Fruit fly (Drosophila melanogaster) whole organism, embryonic: ENCODE measurements around the gene sra.

Source experiments
- CG10274 ChIP-seq: fragments of 200-800 bp; sonication (Bioruptor generic); optimal IDR thresholded peaks from 3 replicates; lab custom pipeline; 2017; ENCODE audit warnings: missing biosample characterization, mild to moderate bottlenecking, missing genetic modification characterization
- CG11695 ChIP-seq: fragments of 200-800 bp; sonication (Bioruptor generic); IDR thresholded peaks from 3 replicates; pipeline ENCODE4 v1.3.6; 2022; ENCODE audit warnings: missing biosample characterization, missing genetic modification characterization
- CG12391 ChIP-seq: fragments of 200-800 bp; sonication (Bioruptor generic); optimal IDR thresholded peaks from 3 replicates; lab custom pipeline; 2018; ENCODE audit warnings: missing biosample characterization, mild to moderate bottlenecking, missing genetic modification characterization, moderate library complexity
- CG13894 ChIP-seq: fragments of 200-800 bp; sonication (Bioruptor generic); optimal IDR thresholded peaks from 3 replicates; lab custom pipeline; 2018; ENCODE audit warnings: missing biosample characterization, mild to moderate bottlenecking, missing genetic modification characterization, moderate library complexity
- CG16779 ChIP-seq: fragments of 200-800 bp; sonication (Bioruptor generic); IDR thresholded peaks from 2 replicates; pipeline ENCODE4 v1.3.6; 2022; ENCODE audit warnings: missing biosample characterization, missing genetic modification characterization
- CG16815 ChIP-seq: fragments of 200-800 bp; sonication (Bioruptor generic); optimal IDR thresholded peaks from 3 replicates; lab custom pipeline; 2017; ENCODE audit warnings: missing biosample characterization, mild to moderate bottlenecking, missing genetic modification characterization
- CG17829 ChIP-seq: fragments of 200-800 bp; optimal IDR thresholded peaks from 2 replicates; lab custom pipeline; 2019; ENCODE audit warnings: missing biosample characterization, mild to moderate bottlenecking, missing genetic modification characterization, moderate library complexity
- CG1792 ChIP-seq: fragments of 200-800 bp; sonication (Bioruptor generic); optimal IDR thresholded peaks from 2 replicates; lab custom pipeline; 2016; ENCODE audit warnings: missing biosample characterization, missing genetic modification characterization
- CG1832 ChIP-seq: fragments of 200-800 bp; sonication (Bioruptor generic); optimal IDR thresholded peaks from 2 replicates; lab custom pipeline; 2017; ENCODE audit warnings: missing biosample characterization, mild to moderate bottlenecking, missing genetic modification characterization, inconsistent platforms
- CG2875 ChIP-seq: fragments of 200-800 bp; sonication (Bioruptor generic); optimal IDR thresholded peaks from 2 replicates; lab custom pipeline; 2017; ENCODE audit warnings: missing biosample characterization, mild to moderate bottlenecking, missing genetic modification characterization, missing genetic modification reagents
- CG30020 ChIP-seq: fragments of 200-800 bp; optimal IDR thresholded peaks from 2 replicates; lab custom pipeline; 2019; ENCODE audit warnings: missing biosample characterization, mild to moderate bottlenecking, missing genetic modification characterization, moderate library complexity
- CG3065 ChIP-seq: fragments of 200-800 bp; sonication (Bioruptor generic); optimal IDR thresholded peaks from 2 replicates; lab custom pipeline; 2016; ENCODE audit warnings: missing biosample characterization, missing genetic modification characterization
- CG3407 ChIP-seq: fragments of 200-800 bp; sonication (Bioruptor generic); optimal IDR thresholded peaks from 2 replicates; lab custom pipeline; 2018; ENCODE audit warnings: missing biosample characterization, mild to moderate bottlenecking, missing genetic modification characterization
- CG3726 ChIP-seq: fragments of 200-800 bp; sonication (Bioruptor generic); IDR thresholded peaks from 3 replicates; pipeline ENCODE4, ENCODE4 v1.3.6; 2022; ENCODE audit warnings: missing biosample characterization, missing genetic modification characterization
- CG6272 ChIP-seq: fragments of 200-800 bp; sonication (Bioruptor generic); IDR thresholded peaks from 2 replicates; pipeline ENCODE4 v1.3.6; 2022; ENCODE audit warnings: missing biosample characterization, missing genetic modification characterization
- CG6689 ChIP-seq: fragments of 200-800 bp; sonication (Bioruptor generic); IDR thresholded peaks from 2 replicates; pipeline ENCODE4 v1.3.6; 2022; ENCODE audit warnings: missing biosample characterization, missing genetic modification characterization
- CG7745 ChIP-seq: fragments of 200-800 bp; sonication (Bioruptor generic); optimal IDR thresholded peaks from 2 replicates; lab custom pipeline; 2018; ENCODE audit warnings: missing biosample characterization, mild to moderate bottlenecking, missing genetic modification characterization, moderate library complexity
- CG8388 ChIP-seq: fragments of 200-800 bp; sonication (Bioruptor generic); optimal IDR thresholded peaks from 2 replicates; lab custom pipeline; 2019; ENCODE audit warnings: missing biosample characterization, mild to moderate bottlenecking, missing genetic modification characterization, moderate library complexity
- CG9437 ChIP-seq: fragments of 200-800 bp; sonication (Bioruptor generic); optimal IDR thresholded peaks from 2 replicates; lab custom pipeline; 2018; ENCODE audit warnings: missing biosample characterization, mild to moderate bottlenecking, missing genetic modification characterization
- CG9876 ChIP-seq: fragments of 200-800 bp; sonication (Bioruptor generic); optimal IDR thresholded peaks from 2 replicates; lab custom pipeline; 2016; ENCODE audit warnings: missing biosample characterization, missing genetic modification characterization
- Chrac-16 ChIP-seq: fragments of 200-800 bp; sonication (Bioruptor generic); optimal IDR thresholded peaks from 3 replicates; lab custom pipeline; 2016; ENCODE audit warnings: missing biosample characterization, missing genetic modification characterization
- Hand ChIP-seq: fragments of 200-800 bp; sonication (Bioruptor generic); optimal IDR thresholded peaks from 2 replicates; lab custom pipeline; 2017; ENCODE audit warnings: mild to moderate bottlenecking, missing biosample characterization, missing genetic modification reagents, missing genetic modification characterization
- NfI ChIP-seq: fragments of 200-800 bp; sonication (Bioruptor generic); optimal IDR thresholded peaks from 3 replicates; lab custom pipeline; 2018; ENCODE audit warnings: missing biosample characterization, mild to moderate bottlenecking, missing genetic modification characterization, moderate library complexity
- Opbp ChIP-seq: fragments of 200-800 bp; sonication (Bioruptor generic); IDR thresholded peaks from 3 replicates; pipeline ENCODE4 v1.3.6; 2022; ENCODE audit warnings: missing biosample characterization, missing genetic modification characterization; ENCODE audit not compliant: partially characterized antibody
- Rfx ChIP-seq: fragments of 200-800 bp; sonication (Bioruptor generic); IDR thresholded peaks from 2 replicates; pipeline ENCODE4 v1.3.6; 2022; ENCODE audit warnings: missing biosample characterization, missing genetic modification characterization
- bbx ChIP-seq: fragments of 200-800 bp; sonication (Bioruptor generic); IDR thresholded peaks from 2 replicates; pipeline ENCODE4 v1.3.6; 2022; ENCODE audit warnings: missing biosample characterization, missing genetic modification characterization; ENCODE audit not compliant: partially characterized antibody
- cg ChIP-seq: fragments of 200-800 bp; sonication (Bioruptor generic); optimal IDR thresholded peaks from 3 replicates; lab custom pipeline; 2019; ENCODE audit warnings: missing biosample characterization, mild to moderate bottlenecking, missing genetic modification characterization, moderate library complexity
- crc ChIP-seq: fragments of 200-800 bp; sonication (Bioruptor generic); optimal IDR thresholded peaks from 2 replicates; lab custom pipeline; 2016; ENCODE audit warnings: missing biosample characterization, missing genetic modification characterization
- dan ChIP-seq: fragments of 200-800 bp; sonication (Bioruptor generic); IDR thresholded peaks from 2 replicates; pipeline ENCODE4 v1.3.6; 2022; ENCODE audit warnings: missing biosample characterization, missing genetic modification characterization
- eyg ChIP-seq: fragments of 200-800 bp; sonication (Bioruptor generic); optimal IDR thresholded peaks from 3 replicates; lab custom pipeline; 2016; ENCODE audit warnings: missing biosample characterization, missing genetic modification characterization
- fd102C ChIP-seq: fragments of 200-800 bp; sonication (Bioruptor generic); optimal IDR thresholded peaks from 2 replicates; lab custom pipeline; 2018; ENCODE audit warnings: missing biosample characterization, mild to moderate bottlenecking, missing genetic modification characterization, moderate library complexity
- gcm ChIP-seq: fragments of 200-800 bp; sonication (Bioruptor generic); optimal IDR thresholded peaks from 2 replicates; lab custom pipeline; 2019; ENCODE audit warnings: missing biosample characterization, mild to moderate bottlenecking, missing genetic modification characterization, moderate library complexity
- gcm2 ChIP-seq: fragments of 200-800 bp; sonication (Bioruptor generic); optimal IDR thresholded peaks from 2 replicates; lab custom pipeline; 2016; ENCODE audit warnings: missing biosample characterization, missing genetic modification characterization
- grau ChIP-seq: fragments of 200-800 bp; optimal IDR thresholded peaks from 3 replicates; lab custom pipeline; 2019; ENCODE audit warnings: missing biosample characterization, mild to moderate bottlenecking, missing genetic modification characterization, moderate library complexity
- gt ChIP-seq: fragments of 200-800 bp; sonication (Bioruptor generic); IDR thresholded peaks from 2 replicates; pipeline ENCODE4 v1.3.6; 2022; ENCODE audit warnings: missing biosample characterization, missing genetic modification characterization
- klu ChIP-seq: fragments of 200-800 bp; sonication (Bioruptor generic); IDR thresholded peaks from 2 replicates; pipeline ENCODE4 v1.3.6; 2022; ENCODE audit warnings: missing biosample characterization, missing genetic modification characterization
- maf-S ChIP-seq: fragments of 200-800 bp; sonication (Bioruptor generic); optimal IDR thresholded peaks from 2 replicates; lab custom pipeline; 2016; ENCODE audit warnings: missing biosample characterization, missing genetic modification characterization
- mam ChIP-seq: fragments of 200-800 bp; sonication (Bioruptor generic); optimal IDR thresholded peaks from 3 replicates; lab custom pipeline; 2016; ENCODE audit warnings: missing biosample characterization, missing genetic modification characterization
- nerfin-1 ChIP-seq: fragments of 200-800 bp; sonication (Bioruptor generic); optimal IDR thresholded peaks from 3 replicates; lab custom pipeline; 2019; ENCODE audit warnings: missing biosample characterization, mild to moderate bottlenecking, missing genetic modification characterization, moderate library complexity
- org-1 ChIP-seq: fragments of 200-800 bp; sonication (Bioruptor generic); optimal IDR thresholded peaks from 2 replicates; lab custom pipeline; 2017; ENCODE audit warnings: missing biosample characterization, missing genetic modification characterization
- row ChIP-seq: fragments of 200-800 bp; sonication (Bioruptor generic); IDR thresholded peaks from 3 replicates; pipeline ENCODE4 v1.3.6; 2022; ENCODE audit warnings: missing biosample characterization, missing genetic modification characterization
- shn ChIP-seq: fragments of 200-800 bp; sonication (Bioruptor generic); optimal IDR thresholded peaks from 3 replicates; lab custom pipeline; 2016; ENCODE audit warnings: missing biosample characterization, missing genetic modification characterization
- sim ChIP-seq: fragments of 200-800 bp; sonication (Bioruptor generic); IDR thresholded peaks from 2 replicates; pipeline ENCODE4 v1.3.6; 2022; ENCODE audit warnings: missing biosample characterization, missing genetic modification characterization
- vfl ChIP-seq: fragments of 200-800 bp; sonication (Bioruptor generic); optimal IDR thresholded peaks from 2 replicates; lab custom pipeline; 2016; ENCODE audit warnings: missing biosample characterization, missing genetic modification characterization
- wdn ChIP-seq: fragments of 200-800 bp; sonication (Bioruptor generic); IDR thresholded peaks from 2 replicates; pipeline ENCODE4 v1.3.6; 2022; ENCODE audit warnings: missing biosample characterization, missing genetic modification characterization
- z ChIP-seq: fragments of 200-800 bp; sonication (Bioruptor generic); IDR thresholded peaks from 3 replicates; pipeline ENCODE4 v1.3.6; 2022; ENCODE audit warnings: missing biosample characterization, missing genetic modification characterization
- zen ChIP-seq: fragments of 200-800 bp; sonication (Bioruptor generic); optimal IDR thresholded peaks from 3 replicates; lab custom pipeline; 2018; ENCODE audit warnings: missing biosample characterization, mild to moderate bottlenecking, missing genetic modification characterization, moderate library complexity
- zf30C ChIP-seq: fragments of 200-800 bp; sonication (Bioruptor generic); optimal IDR thresholded peaks from 3 replicates; lab custom pipeline; 2018; ENCODE audit warnings: missing biosample characterization, mild to moderate bottlenecking, missing genetic modification characterization

The sra gene

DNA sequence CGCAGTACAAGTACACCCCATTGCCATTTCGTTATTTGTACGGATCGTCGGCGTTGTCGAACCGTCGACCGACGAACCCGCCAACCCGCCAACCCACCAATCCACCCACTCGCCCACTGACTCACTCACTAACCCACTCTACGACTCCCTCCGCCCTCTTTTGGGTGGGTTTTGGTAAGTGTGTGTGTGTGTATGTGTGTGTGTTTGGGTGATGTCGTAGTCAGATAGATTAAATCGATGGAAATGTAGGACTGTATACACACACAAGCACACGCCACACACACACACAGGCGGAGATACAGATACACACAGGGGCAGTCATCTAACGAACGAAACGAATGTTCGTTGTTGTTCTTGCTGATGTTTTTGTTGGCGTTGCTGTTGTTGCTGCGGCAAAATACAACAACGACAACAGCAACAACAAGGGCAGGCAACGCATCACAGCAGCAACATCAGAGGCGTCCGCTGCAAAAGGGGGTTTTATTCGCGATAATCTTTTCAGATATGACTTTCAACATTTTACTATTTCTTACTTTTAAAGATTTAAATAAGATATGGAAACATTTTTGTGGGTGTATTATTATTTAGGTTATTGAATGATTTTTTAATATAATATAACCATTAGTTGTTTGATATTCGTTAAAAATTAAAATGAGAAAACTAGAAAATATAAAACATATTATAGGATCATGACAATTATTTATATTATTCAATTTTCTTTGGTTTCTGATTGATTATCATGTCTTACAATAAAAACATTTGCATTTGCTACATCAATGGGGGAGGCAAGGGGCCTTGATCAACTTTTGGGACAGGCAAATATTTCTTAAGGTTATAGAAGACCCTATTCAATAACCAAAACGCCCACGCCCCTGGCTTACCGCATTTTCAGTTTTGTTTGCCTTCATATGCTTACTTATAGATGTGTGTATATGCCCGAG lies 34.8 kb downstream of the sra start (continued):
- TF ChIP-seq CG30020 (tag; lab: Kevin White, UChicago): peak; percentile 87
- TF ChIP-seq vfl (GFP tag; lab: Kevin White, UChicago): no peak
- TF ChIP-seq Chrac-16 (GFP tag; lab: Kevin White, UChicago): peak; percentile 79
- TF ChIP-seq CG1832: no peak
- no peak for TF ChIP-seq dan (GFP tag; lab: Robert Waterston, UW)
- peak; percentile 81 for TF ChIP-seq Hand
- no peak for TF ChIP-seq mam
- TF ChIP-seq cg (GFP tag; lab: Kevin White, UChicago): peak; percentile 99
- peak; percentile 88 for TF ChIP-seq CG2875 (GFP tag; lab: Kevin White, UChicago)
- TF ChIP-seq nerfin-1 (tag; lab: Kevin White, UChicago): peak; percentile 92
- TF ChIP-seq CG7745: no peak
- TF ChIP-seq shn (GFP tag; lab: Kevin White, UChicago): no peak
- TF ChIP-seq gcm2: peak; percentile 52
- peak; percentile 88 for TF ChIP-seq gcm (GFP tag; lab: Kevin White, UChicago)
- peak; percentile 91 for TF ChIP-seq CG16815
- peak; percentile 85 for TF ChIP-seq CG6689 (GFP tag; lab: Robert Waterston, UW)
- peak; percentile 54 for TF ChIP-seq gt
- peak; percentile 83 for TF ChIP-seq CG6272 (GFP tag; lab: Robert Waterston, UW)
- peak; percentile 85 for TF ChIP-seq CG3407
- TF ChIP-seq Opbp (GFP tag; lab: Robert Waterston, UW): no peak
- TF ChIP-seq CG9876 (GFP tag; lab: Kevin White, UChicago): peak; percentile 32
- TF ChIP-seq CG9437: peak; percentile 97
- peak; percentile 88 for TF ChIP-seq org-1 (GFP tag; lab: Kevin White, UChicago)
- TF ChIP-seq CG17829 (tag; lab: Kevin White, UChicago): peak; percentile 94
- peak; percentile 88 for TF ChIP-seq grau
- TF ChIP-seq CG11695 (GFP tag; lab: Robert Waterston, UW): peak; percentile 76
- TF ChIP-seq crc (GFP tag; lab: Kevin White, UChicago): peak; percentile 27
- TF ChIP-seq row (GFP tag; lab: Robert Waterston, UW): peak; percentile 81
- TF ChIP-seq eyg: peak; percentile 9
- TF ChIP-seq CG3065 (GFP tag; lab: Kevin White, UChicago): peak; percentile 32
- no peak; the same call in 2 of the 3 replicates for TF ChIP-seq z (GFP tag; lab: Robert Waterston, UW)
- TF ChIP-seq zen: peak; percentile 82
- TF ChIP-seq wdn (GFP tag; lab: Robert Waterston, UW): peak; percentile 43
- TF ChIP-seq maf-S (GFP tag; lab: Kevin White, UChicago): no peak
- peak; percentile 52; the same call in 2 of the 3 replicates for TF ChIP-seq CG3726 (GFP tag; lab: Robert Waterston, UW)
- TF ChIP-seq CG16779 (GFP tag; lab: Robert Waterston, UW): peak; percentile 57; the same call in 1 of the 2 replicates
- TF ChIP-seq CG12391: peak; percentile 95
- 0 out of 2 replicates have a peak, but pooled peaks have one; percentile 10 for TF ChIP-seq sim (GFP tag; lab: Robert Waterston, UW)
- no peak for TF ChIP-seq CG1792 (GFP tag; lab: Kevin White, UChicago)
- peak; percentile 83 for TF ChIP-seq CG10274 (GFP tag; lab: Kevin White, UChicago)
- TF ChIP-seq Rfx (GFP tag; lab: Robert Waterston, UW): peak; percentile 72
- peak; percentile 72 for TF ChIP-seq CG13894 (tag; lab: Kevin White, UChicago)
- TF ChIP-seq bbx (GFP tag; lab: Robert Waterston, UW): peak; percentile 51
- TF ChIP-seq CG8388: peak; percentile 92
- no peak for TF ChIP-seq fd102C (GFP tag; lab: Kevin White, UChicago)
- no peak for TF ChIP-seq klu (GFP tag; lab: Robert Waterston, UW)
- no peak for TF ChIP-seq zf30C (GFP tag; lab: Kevin White, UChicago)
- peak; percentile 90 for TF ChIP-seq NfI (GFP tag; lab: Kevin White, UChicago)
